Fruit fly (Drosophila melanogaster): ENCODE measurements around the gene CG3397.
A peak's percentile ranks its signal among the peaks of the same experiment; 100 is the strongest.

CG3397 gene

dm6 chr3R:11964000-11964399, 20.3 kb downstream of the CG3397 start:
- TF ChIP-seq CG42726 (GFP tag; IDR thresholded peaks at IDR 0.05; ENCODE audit: partially characterized antibody) (no peak), CG8290 (GFP tag; optimal IDR thresholded peaks at IDR 0.05) (no peak), CG8290 (tag; optimal IDR thresholded peaks at IDR 0.05) (no peak), exex (tag; optimal IDR thresholded peaks at IDR 0.05) (no peak), CG11456 (GFP tag; IDR thresholded peaks at IDR 0.05) (0 out of 3 replicates have a peak, but pooled peaks have one; percentile 22), CG1602 (GFP tag; optimal IDR thresholded peaks at IDR 0.05) (no peak), Adf1 (GFP tag; IDR thresholded peaks at IDR 0.05) (no peak), CG14710 (tag; optimal IDR thresholded peaks at IDR 0.05) (no peak), CG5245 (GFP tag; optimal IDR thresholded peaks at IDR 0.05) (no peak), CG4617 (GFP tag; optimal IDR thresholded peaks at IDR 0.05; ENCODE audit: borderline replicate concordance) (no peak), Med (GFP tag) (peak; percentile 51), en (GFP tag; optimal IDR thresholded peaks at IDR 0.05) (no peak), Ets65A (GFP tag) (peak; percentile 88), Doc3 (GFP tag; IDR thresholded peaks at IDR 0.05; ENCODE audit: partially characterized antibody) (no peak), CG3407 (GFP tag; optimal IDR thresholded peaks at IDR 0.05) (no peak), B-H2 (GFP tag; optimal IDR thresholded peaks at IDR 0.05) (no peak), dimm (GFP tag; IDR thresholded peaks at IDR 0.05) (no peak), CG8478 (optimal IDR thresholded peaks at IDR 0.05) (peak; percentile 59), Ptx1 (GFP tag; IDR thresholded peaks at IDR 0.05) (no peak), CG11085 (GFP tag; IDR thresholded peaks at IDR 0.05) (no peak), vnd (GFP tag; IDR thresholded peaks at IDR 0.05; ENCODE audit: partially characterized antibody) (0 out of 3 replicates have a peak, but pooled peaks have one; percentile 18)

dm6 chr3R:11962739-11963214, 21.6 kb downstream of the CG3397 start, which contains the start of the genes CG3281 and aurA:
TSS of gene CG3281 (minus strand) at chr3R:11962805.
TSS of gene aurA (plus strand) at chr3R:11963124.
- TF ChIP-seq Rx (GFP tag; IDR thresholded peaks at IDR 0.05) (peak; percentile 31; the same call in 1 of the 2 replicates), tio (GFP tag; optimal IDR thresholded peaks at IDR 0.05) (no peak), trem (tag; optimal IDR thresholded peaks at IDR 0.05) (peak; percentile 86), CG10209 (GFP tag; optimal IDR thresholded peaks at IDR 0.05) (peak; percentile 56), Fer1 (GFP tag; optimal IDR thresholded peaks at IDR 0.05) (peak; percentile 62), CG32772 (GFP tag; IDR thresholded peaks at IDR 0.05) (0 out of 2 replicates have a peak, but pooled peaks have one; percentile 31), Optix (GFP tag; IDR thresholded peaks at IDR 0.05) (no peak), Usf (GFP tag; optimal IDR thresholded peaks at IDR 0.05) (peak; percentile 31), Deaf1 (tag; optimal IDR thresholded peaks at IDR 0.05) (no peak), pzg (GFP tag; optimal IDR thresholded peaks at IDR 0.05) (peak; percentile 86), CG9437 (GFP tag; optimal IDR thresholded peaks at IDR 0.05) (peak; percentile 9), CkIIα-i1 (GFP tag; IDR thresholded peaks at IDR 0.05) (no peak), lbe (GFP tag; optimal IDR thresholded peaks at IDR 0.05) (peak; percentile 62), HHEX (GFP tag; optimal IDR thresholded peaks at IDR 0.05) (peak; percentile 18), CG14441 (GFP tag; IDR thresholded peaks at IDR 0.05) (no peak; the same call in 1 of the 2 replicates), CHES-1-like (GFP tag; optimal IDR thresholded peaks at IDR 0.05) (peak; percentile 78), Gsc (GFP tag; IDR thresholded peaks at IDR 0.05) (no peak), Asciz (GFP tag; optimal IDR thresholded peaks at IDR 0.05) (no peak), fd3F (GFP tag; optimal IDR thresholded peaks at IDR 0.05) (peak; percentile 39), CG10543 (GFP tag; optimal IDR thresholded peaks at IDR 0.05) (peak; percentile 77), tll (GFP tag; optimal IDR thresholded peaks at IDR 0.05) (peak; percentile 70 to 79), CG8388 (GFP tag; optimal IDR thresholded peaks at IDR 0.05) (peak; percentile 41), C15 (GFP tag; IDR thresholded peaks at IDR 0.05) (no peak), CG9817 (tag; optimal IDR thresholded peaks at IDR 0.05) (peak; percentile 82), gce (GFP tag; IDR thresholded peaks at IDR 0.05) (no peak), CG7372 (GFP tag; IDR thresholded peaks at IDR 0.05) (peak; percentile 58), CG6765 (GFP tag; optimal IDR thresholded peaks at IDR 0.05) (peak; percentile 1), CG2678 (tag; optimal IDR thresholded peaks at IDR 0.05) (peak; percentile 76), caup (GFP tag; optimal IDR thresholded peaks at IDR 0.05; ENCODE audit: severe bottlenecking) (no peak), CG32767 (GFP tag; IDR thresholded peaks at IDR 0.05) (peak; percentile 31; the same call in 1 of the 2 replicates)
